Worm (Caenorhabditis elegans): ENCODE data around the gene zipt-16.

ce11 chrV:11513432-11513831, 50.6 kb downstream of the zipt-16 start, which contains the start of gene C55A6.3:
- TF ChIP-seq egl-27 (tag; optimal IDR thresholded peaks at IDR 0.05) (no peak), lsy-2 (tag; optimal IDR thresholded peaks at IDR 0.05) (no peak), unc-62 (GFP tag; optimal IDR thresholded peaks at IDR 0.05) (no peak), elt-1 (tag; optimal IDR thresholded peaks at IDR 0.05) (no peak), nhr-6 (tag; optimal IDR thresholded peaks at IDR 0.05) (no peak), sma-9 (GFP tag; optimal IDR thresholded peaks at IDR 0.05) (no peak), sma-9 (tag; optimal IDR thresholded peaks at IDR 0.05) (no peak), lin-13 (GFP tag; optimal IDR thresholded peaks at IDR 0.05) (no peak), mab-5 (tag; optimal IDR thresholded peaks at IDR 0.05) (no peak), F13H6.1 (tag; optimal IDR thresholded peaks at IDR 0.05) (no peak), mbf-1 (tag; optimal IDR thresholded peaks at IDR 0.05) (no peak), ama-1 (optimal IDR thresholded peaks at IDR 0.05) (no peak), nhr-10 (tag; optimal IDR thresholded peaks at IDR 0.05) (no peak)
